Worm (Caenorhabditis elegans) whole organism, mixed stage, embryonic: ENCODE results near the gene ensh-1.
A peak's percentile ranks its signal among the peaks of the same experiment; 100 is the strongest.

ENCODE experiments used
- blmp-1 ChIP-seq: fragments of 150-350 bp; optimal IDR thresholded peaks from 2 replicates; lab custom pipeline; 2014; ENCODE audit warnings: missing biosample characterization, missing genetic modification characterization
- ceh-39 ChIP-seq: fragments of 150-350 bp; optimal IDR thresholded peaks from 2 replicates; lab custom pipeline; 2014; ENCODE audit warnings: missing biosample characterization, missing genetic modification characterization
- ceh-43 ChIP-seq: fragments of 200-800 bp; sonication (Bioruptor generic); optimal IDR thresholded peaks from 2 replicates; lab custom pipeline; 2018; ENCODE audit warnings: mild to moderate bottlenecking, missing genetic modification characterization, moderate library complexity, missing compliant biosample characterization
- ces-1 ChIP-seq: fragments of 150-350 bp; optimal IDR thresholded peaks from 2 replicates; lab custom pipeline; 2014; ENCODE audit warnings: missing biosample characterization, missing genetic modification reagents, missing genetic modification characterization
- cnd-1 ChIP-seq: fragments of 200-800 bp; sonication (Bioruptor generic); optimal IDR thresholded peaks from 2 replicates; lab custom pipeline; 2018; ENCODE audit warnings: mild to moderate bottlenecking, missing genetic modification characterization, missing compliant biosample characterization
- drap-1 ChIP-seq: fragments of 200-800 bp; sonication (Bioruptor generic); optimal IDR thresholded peaks from 3 replicates; lab custom pipeline; 2018; ENCODE audit warnings: mild to moderate bottlenecking, missing genetic modification characterization, missing compliant biosample characterization
- elt-1 ChIP-seq: sonication (generic microtip); optimal IDR thresholded peaks from 2 replicates; lab custom pipeline; 2017; ENCODE audit warnings: missing genetic modification characterization, mild to moderate bottlenecking, missing compliant biosample characterization, antibody characterized with exemption, moderate library complexity, borderline replicate concordance; ENCODE audit not compliant: insufficient read depth
- elt-3 ChIP-seq: fragments of 150-350 bp; optimal IDR thresholded peaks from 2 replicates; lab custom pipeline; 2014; ENCODE audit warnings: missing biosample characterization, missing genetic modification characterization
- ham-2 ChIP-seq: fragments of 200-800 bp; sonication (Bioruptor generic); optimal IDR thresholded peaks from 2 replicates; lab custom pipeline; 2018; ENCODE audit warnings: mild to moderate bottlenecking, missing genetic modification characterization, missing compliant biosample characterization
- hlh-1 ChIP-seq: fragments of 150-350 bp; optimal IDR thresholded peaks from 2 replicates; lab custom pipeline; 2014; ENCODE audit warnings: missing biosample characterization, missing genetic modification reagents, missing genetic modification characterization
- lin-13 ChIP-seq: fragments of 150-350 bp; optimal IDR thresholded peaks from 2 replicates; lab custom pipeline; 2014; ENCODE audit warnings: missing biosample characterization, missing genetic modification characterization
- lin-32 ChIP-seq: fragments of 200-800 bp; sonication (Bioruptor generic); optimal IDR thresholded peaks from 2 replicates; lab custom pipeline; 2018; ENCODE audit warnings: mild to moderate bottlenecking, missing genetic modification characterization, missing compliant biosample characterization
- lsy-2 ChIP-seq: fragments of 150-350 bp; optimal IDR thresholded peaks from 2 replicates; lab custom pipeline; 2014; ENCODE audit warnings: missing biosample characterization, missing genetic modification characterization
- mab-5 ChIP-seq: fragments of 150-350 bp; optimal IDR thresholded peaks from 2 replicates; lab custom pipeline; 2014; ENCODE audit warnings: missing biosample characterization, missing genetic modification characterization
- mep-1 ChIP-seq: fragments of 150-350 bp; optimal IDR thresholded peaks from 2 replicates; lab custom pipeline; 2017; ENCODE audit warnings: missing biosample characterization, missing genetic modification reagents, missing genetic modification characterization, inconsistent platforms
- mls-2 ChIP-seq: sonication (generic microtip); optimal IDR thresholded peaks from 2 replicates; lab custom pipeline; 2016; ENCODE audit warnings: mild to moderate bottlenecking, missing genetic modification characterization, moderate library complexity, missing compliant biosample characterization
- nhr-12 ChIP-seq: fragments of 150-350 bp; optimal IDR thresholded peaks from 2 replicates; lab custom pipeline; 2014; ENCODE audit warnings: missing biosample characterization, missing genetic modification characterization
- nhr-2 ChIP-seq: fragments of 150-350 bp; optimal IDR thresholded peaks from 2 replicates; lab custom pipeline; 2014; ENCODE audit warnings: missing biosample characterization, missing genetic modification characterization
- nhr-237 ChIP-seq: fragments of 150-350 bp; optimal IDR thresholded peaks from 2 replicates; lab custom pipeline; 2014; ENCODE audit warnings: missing biosample characterization, missing genetic modification characterization
- nhr-28 ChIP-seq: fragments of 150-350 bp; optimal IDR thresholded peaks from 2 replicates; lab custom pipeline; 2014; ENCODE audit warnings: missing biosample characterization, missing genetic modification characterization
- nhr-76 ChIP-seq: sonication (generic microtip); optimal IDR thresholded peaks from 2 replicates; lab custom pipeline; 2017; ENCODE audit warnings: missing biosample characterization, missing genetic modification characterization
- pha-4 ChIP-seq: fragments of 150-350 bp; optimal IDR thresholded peaks from 2 replicates; lab custom pipeline; 2018; ENCODE audit warnings: missing biosample characterization, missing genetic modification reagents, missing genetic modification characterization
- sem-2 ChIP-seq: fragments of 200-800 bp; sonication (Bioruptor generic); optimal IDR thresholded peaks from 2 replicates; lab custom pipeline; 2018; ENCODE audit warnings: mild to moderate bottlenecking, missing genetic modification characterization, missing compliant biosample characterization
- snpc-4 ChIP-seq: fragments of 150-350 bp; optimal IDR thresholded peaks from 2 replicates; lab custom pipeline; 2014; ENCODE audit warnings: missing biosample characterization, missing genetic modification characterization
- sptf-1 ChIP-seq: sonication (generic microtip); optimal IDR thresholded peaks from 2 replicates; lab custom pipeline; 2017; ENCODE audit warnings: mild to moderate bottlenecking, missing genetic modification characterization, moderate library complexity, missing compliant biosample characterization
- tbx-8 ChIP-seq: fragments of 200-800 bp; sonication (Bioruptor generic); optimal IDR thresholded peaks from 2 replicates; lab custom pipeline; 2018; ENCODE audit warnings: mild to moderate bottlenecking, missing genetic modification characterization, moderate library complexity, missing compliant biosample characterization
- unc-120 ChIP-seq: sonication (generic microtip); optimal IDR thresholded peaks from 2 replicates; lab custom pipeline; 2017; ENCODE audit warnings: missing genetic modification characterization, missing compliant biosample characterization; ENCODE audit not compliant: poor library complexity, severe bottlenecking
- unc-39 ChIP-seq: fragments of 150-350 bp; optimal IDR thresholded peaks from 2 replicates; lab custom pipeline; 2014; ENCODE audit warnings: missing biosample characterization, missing genetic modification characterization
- unc-62 ChIP-seq: fragments of 150-350 bp; optimal IDR thresholded peaks from 2 replicates; lab custom pipeline; 2014; ENCODE audit warnings: missing biosample characterization, missing genetic modification reagents, missing genetic modification characterization
- zip-8 ChIP-seq: fragments of 150-350 bp; optimal IDR thresholded peaks from 2 replicates; lab custom pipeline; 2014; ENCODE audit warnings: missing biosample characterization, missing genetic modification characterization
- ztf-11 ChIP-seq: fragments of 150-350 bp; optimal IDR thresholded peaks from 2 replicates; lab custom pipeline; 2014; ENCODE audit warnings: missing biosample characterization, missing genetic modification characterization

Gene ensh-1

ce11 chrX:8929688-8930087 is 24.5 kb downstream of the ensh-1 start:
- no peak for TF ChIP-seq nhr-237 (tag; lab: Kevin White, UChicago)
- no peak for TF ChIP-seq drap-1 (GFP tag; lab: Kevin White, UChicago)
- no peak for TF ChIP-seq sem-2 (GFP tag; lab: Kevin White, UChicago)
- no peak for TF ChIP-seq nhr-2 (tag; lab: Kevin White, UChicago)
- TF ChIP-seq ceh-43 (GFP tag; lab: Kevin White, UChicago), result no peak
- no peak for TF ChIP-seq unc-39 (tag; lab: Kevin White, UChicago)

DNA sequence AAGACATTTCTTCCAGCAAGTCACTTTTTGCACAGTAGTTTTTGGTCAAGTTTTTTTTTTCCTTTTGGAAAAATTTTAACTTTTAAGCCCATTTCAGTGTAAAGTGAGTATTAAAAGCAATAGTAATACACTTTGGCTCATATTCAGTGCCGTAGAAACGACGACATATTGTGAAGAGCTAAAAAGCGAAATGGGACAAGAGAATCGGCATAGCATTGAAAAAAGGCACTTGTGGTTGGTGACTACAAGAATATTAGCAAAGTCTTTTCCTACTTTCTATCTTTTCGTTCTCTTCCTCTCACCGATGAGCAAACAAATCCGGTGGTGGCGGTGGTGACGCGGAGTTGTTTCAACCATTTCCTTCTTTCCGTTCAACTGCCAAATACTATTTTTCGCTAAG is 25.7 kb downstream of the ensh-1 start, which contains the start of gene acs-22:
Gene acs-22 (plus strand): TSS at position 301 of the 400 bp plus-strand sequence.
- TF ChIP-seq unc-62 (GFP tag; lab: Kevin White, UChicago), result no peak
- no peak for TF ChIP-seq hlh-1 (tag; lab: Kevin White, UChicago)
- TF ChIP-seq nhr-12 (tag; lab: Kevin White, UChicago), result no peak
- TF ChIP-seq ces-1 (GFP tag; lab: Kevin White, UChicago), result no peak

ce11 chrX:8931647-8932046 is 26.5 kb downstream of the ensh-1 start:
- TF ChIP-seq elt-1 (tag; lab: Kevin White, UChicago), result no peak
- TF ChIP-seq, all 35 proteins: peak for 0

DNA sequence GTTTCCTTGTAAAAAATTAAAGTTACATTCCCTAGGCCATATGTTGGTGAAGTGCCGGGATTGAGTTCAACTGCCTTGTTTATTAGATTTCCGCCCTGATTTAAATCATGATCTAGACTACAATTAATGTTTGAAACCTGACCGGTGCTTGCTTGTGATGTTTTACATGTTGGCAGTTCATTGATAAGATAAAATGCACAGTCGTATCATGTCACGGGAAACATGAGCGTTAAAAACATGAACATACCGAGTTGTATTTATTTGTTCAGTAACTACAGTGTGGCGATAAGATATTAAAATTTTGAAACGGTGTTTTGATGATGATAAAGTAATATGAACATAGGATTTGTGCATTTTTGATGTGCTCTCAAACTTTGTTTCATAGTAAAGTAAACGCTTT is 27.2 kb downstream of the ensh-1 start:
- no peak for TF ChIP-seq ztf-11
- TF ChIP-seq elt-1 (tag; lab: Kevin White, UChicago), result no peak
- TF ChIP-seq cnd-1, result no peak
- TF ChIP-seq nhr-12 (tag; lab: Kevin White, UChicago), result no peak
- TF ChIP-seq elt-3 (tag; lab: Kevin White, UChicago), result no peak
- TF ChIP-seq ceh-39 (tag; lab: Kevin White, UChicago), result no peak
- TF ChIP-seq mls-2 (tag; lab: Kevin White, UChicago), result no peak
- TF ChIP-seq nhr-76 (tag; lab: Kevin White, UChicago), result no peak
- TF ChIP-seq mab-5 (tag; lab: Kevin White, UChicago), result no peak
- no peak for TF ChIP-seq snpc-4 (tag; lab: Kevin White, UChicago)
- no peak for TF ChIP-seq zip-8 (tag; lab: Kevin White, UChicago)
- no peak for TF ChIP-seq nhr-2 (tag; lab: Kevin White, UChicago)
- TF ChIP-seq sptf-1, result no peak
- TF ChIP-seq blmp-1, result no peak
- TF ChIP-seq sem-2 (GFP tag; lab: Kevin White, UChicago), result no peak
- no peak for TF ChIP-seq nhr-28 (tag; lab: Kevin White, UChicago)
- no peak for TF ChIP-seq lin-32
- TF ChIP-seq unc-62 (GFP tag; lab: Kevin White, UChicago), result no peak

DNA sequence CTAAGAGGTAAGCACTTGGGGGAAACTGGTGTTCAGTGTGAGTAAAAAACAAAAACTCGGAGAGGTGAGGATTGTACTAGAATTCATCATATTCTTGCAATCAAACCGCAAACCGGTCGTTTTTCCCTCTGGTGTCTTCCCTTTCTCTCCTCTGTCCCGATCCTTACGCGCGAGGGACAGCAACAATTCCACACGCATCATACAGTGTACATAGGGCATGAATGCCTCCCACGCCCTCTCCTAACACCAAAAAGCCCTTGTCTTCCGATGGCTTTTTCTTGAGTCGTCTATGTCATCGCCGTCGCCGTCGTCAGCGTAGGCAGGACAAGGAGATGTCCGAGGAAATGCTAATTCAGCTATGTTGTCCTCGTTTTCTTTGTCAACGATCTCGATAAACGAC is 28.3 kb downstream of the ensh-1 start:
- no peak for TF ChIP-seq ces-1 (GFP tag; lab: Kevin White, UChicago)
- TF ChIP-seq ham-2 (GFP tag; lab: Kevin White, UChicago), result peak; percentile 58

DNA sequence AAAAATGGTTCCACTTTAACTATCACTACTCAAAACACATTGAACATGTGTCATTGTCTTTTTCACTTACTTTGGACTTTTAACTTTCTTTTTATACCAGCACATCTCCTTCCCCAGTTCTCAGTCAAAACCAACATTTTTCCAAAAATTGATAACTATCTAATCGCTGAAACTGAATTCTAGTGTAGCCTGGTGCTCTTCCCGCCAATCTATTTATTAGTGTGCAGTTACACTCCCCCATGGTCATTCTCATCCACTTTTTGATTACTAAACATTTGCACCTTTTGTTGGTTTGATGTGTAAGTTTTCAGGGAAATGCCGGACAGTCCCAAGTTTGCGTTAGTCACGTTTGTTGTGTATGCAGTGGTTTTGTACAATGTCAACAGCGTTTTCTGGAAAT is 29.1 kb downstream of the ensh-1 start:
- TF ChIP-seq tbx-8 (GFP tag; lab: Kevin White, UChicago), result no peak
- no peak for TF ChIP-seq ceh-39 (tag; lab: Kevin White, UChicago)
- no peak for TF ChIP-seq zip-8 (tag; lab: Kevin White, UChicago)
- no peak for TF ChIP-seq ztf-11
- no peak for TF ChIP-seq elt-3 (tag; lab: Kevin White, UChicago)
- TF ChIP-seq lsy-2 (tag; lab: Kevin White, UChicago), result no peak
- TF ChIP-seq ces-1 (GFP tag; lab: Kevin White, UChicago), result no peak
- no peak for TF ChIP-seq cnd-1
- TF ChIP-seq elt-1 (tag; lab: Kevin White, UChicago), result no peak

- TF ChIP-seq unc-62 (GFP tag; lab: Kevin White, UChicago) (no peak), unc-39 (tag; lab: Kevin White, UChicago) (no peak), pha-4 (tag; lab: Kevin White, UChicago) (no peak), ceh-39 (tag; lab: Kevin White, UChicago) (no peak), hlh-1 (tag; lab: Kevin White, UChicago) (no peak), lin-13 (no peak), drap-1 (GFP tag; lab: Kevin White, UChicago) (no peak), unc-120 (tag; lab: Kevin White, UChicago) (no peak), sem-2 (GFP tag; lab: Kevin White, UChicago) (no peak), mep-1 (tag; lab: Kevin White, UChicago) (no peak), lsy-2 (tag; lab: Kevin White, UChicago) (no peak), ham-2 (GFP tag; lab: Kevin White, UChicago) (no peak), ceh-43 (GFP tag; lab: Kevin White, UChicago) (no peak), nhr-28 (tag; lab: Kevin White, UChicago) (no peak)
Measured at ce11 chrX:8934988-8935387, 29.8 kb downstream of the ensh-1 start.
